Fruit fly (Drosophila melanogaster) whole organism, embryonic: ENCODE measurements around the gene CG2247.

Experiments
- Blimp-1 ChIP-seq: fragments of 200-800 bp; sonication (Bioruptor generic); optimal IDR thresholded peaks from 3 replicates; lab custom pipeline; 2018; ENCODE audit warnings: missing biosample characterization, missing genetic modification characterization, mild to moderate bottlenecking, moderate library complexity, missing genetic modification reagents
- BtbVII ChIP-seq: fragments of 200-800 bp; sonication (Bioruptor generic); optimal IDR thresholded peaks from 3 replicates; lab custom pipeline; 2017; ENCODE audit warnings: missing biosample characterization, mild to moderate bottlenecking, missing genetic modification characterization
- CG11695 ChIP-seq: fragments of 200-800 bp; sonication (Bioruptor generic); IDR thresholded peaks from 3 replicates; pipeline ENCODE4 v1.3.6; 2022; ENCODE audit warnings: missing biosample characterization, missing genetic modification characterization
- CG12071 ChIP-seq: fragments of 200-800 bp; sonication (Bioruptor generic); optimal IDR thresholded peaks from 3 replicates; lab custom pipeline; 2018; ENCODE audit warnings: missing biosample characterization, mild to moderate bottlenecking, missing genetic modification characterization
- CG14050 ChIP-seq: fragments of 200-800 bp; sonication (Bioruptor generic); IDR thresholded peaks from 3 replicates; pipeline ENCODE4 v1.3.6; 2022; ENCODE audit warnings: missing biosample characterization, missing genetic modification characterization
- CG15073 ChIP-seq: fragments of 200-800 bp; sonication (Bioruptor generic); optimal IDR thresholded peaks from 2 replicates; lab custom pipeline; 2016; ENCODE audit warnings: missing biosample characterization, missing genetic modification characterization
- CG16813 ChIP-seq: fragments of 200-800 bp; sonication (Bioruptor generic); IDR thresholded peaks from 3 replicates; pipeline ENCODE4 v1.3.6; 2022; ENCODE audit warnings: missing biosample characterization, missing genetic modification characterization; ENCODE audit not compliant: partially characterized antibody
- CG1792 ChIP-seq: fragments of 200-800 bp; sonication (Bioruptor generic); optimal IDR thresholded peaks from 2 replicates; lab custom pipeline; 2016; ENCODE audit warnings: missing biosample characterization, missing genetic modification characterization
- CG18476 ChIP-seq: fragments of 200-800 bp; sonication (Bioruptor generic); optimal IDR thresholded peaks from 2 replicates; lab custom pipeline; 2016; ENCODE audit warnings: missing biosample characterization, mild to moderate bottlenecking, missing genetic modification characterization
- CG2116 ChIP-seq: fragments of 200-800 bp; sonication (Bioruptor generic); optimal IDR thresholded peaks from 3 replicates; lab custom pipeline; 2018; ENCODE audit warnings: missing biosample characterization, mild to moderate bottlenecking, missing genetic modification characterization
- CG2129 ChIP-seq: fragments of 200-800 bp; sonication (Bioruptor generic); IDR thresholded peaks from 2 replicates; pipeline ENCODE4 v1.3.6; 2022; ENCODE audit warnings: missing biosample characterization, missing genetic modification characterization; ENCODE audit not compliant: partially characterized antibody
- CG30020 ChIP-seq: fragments of 200-800 bp; optimal IDR thresholded peaks from 2 replicates; lab custom pipeline; 2019; ENCODE audit warnings: missing biosample characterization, mild to moderate bottlenecking, missing genetic modification characterization, moderate library complexity
- CG32772 ChIP-seq: fragments of 200-800 bp; sonication (Bioruptor generic); IDR thresholded peaks from 2 replicates; pipeline ENCODE4 v1.3.6; 2022; ENCODE audit warnings: missing biosample characterization, missing genetic modification characterization
- CG34224 ChIP-seq: fragments of 200-800 bp; sonication (Bioruptor generic); IDR thresholded peaks from 3 replicates; pipeline ENCODE4 v1.3.6; 2022; ENCODE audit warnings: missing biosample characterization, missing genetic modification characterization; ENCODE audit not compliant: partially characterized antibody
- CG3726 ChIP-seq: fragments of 200-800 bp; sonication (Bioruptor generic); IDR thresholded peaks from 3 replicates; pipeline ENCODE4, ENCODE4 v1.3.6; 2022; ENCODE audit warnings: missing biosample characterization, missing genetic modification characterization
- CG4404 ChIP-seq: fragments of 200-800 bp; sonication (Bioruptor generic); IDR thresholded peaks from 2 replicates; pipeline ENCODE4 v1.3.6; 2022; ENCODE audit warnings: missing biosample characterization, missing genetic modification characterization
- CG5180 ChIP-seq: fragments of 200-800 bp; sonication (Bioruptor generic); optimal IDR thresholded peaks from 3 replicates; lab custom pipeline; 2017; ENCODE audit warnings: missing biosample characterization, missing genetic modification characterization, mild to moderate bottlenecking, moderate library complexity, missing genetic modification reagents
- CG6272 ChIP-seq: fragments of 200-800 bp; sonication (Bioruptor generic); IDR thresholded peaks from 2 replicates; pipeline ENCODE4 v1.3.6; 2022; ENCODE audit warnings: missing biosample characterization, missing genetic modification characterization
- CG7786 ChIP-seq: fragments of 200-800 bp; sonication (Bioruptor generic); optimal IDR thresholded peaks from 2 replicates; lab custom pipeline; 2016; ENCODE audit warnings: missing biosample characterization, missing genetic modification characterization
- CG8924 ChIP-seq: fragments of 200-800 bp; optimal IDR thresholded peaks from 3 replicates; lab custom pipeline; 2019; ENCODE audit warnings: missing biosample characterization, mild to moderate bottlenecking, missing genetic modification characterization, moderate library complexity
- CG9437 ChIP-seq: fragments of 200-800 bp; sonication (Bioruptor generic); optimal IDR thresholded peaks from 2 replicates; lab custom pipeline; 2018; ENCODE audit warnings: missing biosample characterization, mild to moderate bottlenecking, missing genetic modification characterization
- CG9876 ChIP-seq: fragments of 200-800 bp; sonication (Bioruptor generic); optimal IDR thresholded peaks from 2 replicates; lab custom pipeline; 2016; ENCODE audit warnings: missing biosample characterization, missing genetic modification characterization
- D ChIP-seq, 2 experiments: fragments of 200-800 bp in 1 of 2; fragments of >200 bp in 1 of 2; sonication (Bioruptor generic) in 1 of 2; optimal IDR thresholded peaks; 2 replicates in 1 of 2; 3 replicates in 1 of 2; lab custom pipeline; 2017; ENCODE audit warnings: mild to moderate bottlenecking in 1 of 2, missing biosample characterization in 1 of 2, missing genetic modification characterization in 1 of 2, missing genetic modification reagents in 1 of 2
- Deaf1 ChIP-seq: fragments of 200-800 bp; optimal IDR thresholded peaks from 3 replicates; lab custom pipeline; 2019; ENCODE audit warnings: missing biosample characterization, mild to moderate bottlenecking, missing genetic modification characterization, moderate library complexity
- E2f2 ChIP-seq: fragments of 200-800 bp; sonication (Bioruptor generic); IDR thresholded peaks from 2 replicates; pipeline ENCODE4 v1.3.6; 2022; ENCODE audit warnings: missing biosample characterization, missing genetic modification characterization
- H2.0 ChIP-seq: fragments of 200-800 bp; sonication (Bioruptor generic); IDR thresholded peaks from 2 replicates; pipeline ENCODE4 v1.3.6; 2022; ENCODE audit warnings: missing biosample characterization, missing genetic modification characterization
- HLH54F ChIP-seq: fragments of 200-800 bp; sonication (Bioruptor generic); optimal IDR thresholded peaks from 3 replicates; lab custom pipeline; 2016; ENCODE audit warnings: missing biosample characterization, missing genetic modification characterization
- Hand ChIP-seq: fragments of 200-800 bp; sonication (Bioruptor generic); optimal IDR thresholded peaks from 2 replicates; lab custom pipeline; 2017; ENCODE audit warnings: mild to moderate bottlenecking, missing biosample characterization, missing genetic modification reagents, missing genetic modification characterization
- HmgD ChIP-seq: fragments of 200-800 bp; sonication (Bioruptor generic); optimal IDR thresholded peaks from 3 replicates; lab custom pipeline; 2016; ENCODE audit warnings: missing biosample characterization, missing genetic modification characterization
- Hsf ChIP-seq: fragments of 200-800 bp; sonication (Bioruptor generic); optimal IDR thresholded peaks from 3 replicates; lab custom pipeline; 2016; ENCODE audit warnings: missing biosample characterization, missing genetic modification characterization
- Lhr ChIP-seq: fragments of 200-800 bp; sonication (Bioruptor generic); optimal IDR thresholded peaks from 3 replicates; lab custom pipeline; 2017; ENCODE audit warnings: mild to moderate bottlenecking, missing biosample characterization, missing genetic modification reagents, missing genetic modification characterization
- Poxn ChIP-seq: fragments of 200-800 bp; sonication (Bioruptor generic); IDR thresholded peaks from 2 replicates; pipeline ENCODE4 v1.3.6; 2022; ENCODE audit warnings: missing biosample characterization, missing genetic modification characterization
- Ptx1 ChIP-seq: fragments of 200-800 bp; sonication (Bioruptor generic); IDR thresholded peaks from 2 replicates; pipeline ENCODE4 v1.3.6; 2022; ENCODE audit warnings: missing biosample characterization, missing genetic modification characterization
- Trl ChIP-seq, 3 experiments: fragments of >200 bp in 2 of 3; fragments of 200-800 bp in 1 of 3; sonication (Bioruptor generic) in 1 of 3; optimal IDR thresholded peaks; 2 replicates in 1 of 3; 3 replicates in 2 of 3; lab custom pipeline; 2016 to 2017; ENCODE audit warnings: missing biosample characterization in 1 of 3, missing genetic modification characterization in 1 of 3
- bab2 ChIP-seq: fragments of 200-800 bp; sonication (Bioruptor generic); optimal IDR thresholded peaks from 2 replicates; lab custom pipeline; 2016; ENCODE audit warnings: missing biosample characterization, missing genetic modification characterization
- croc ChIP-seq: fragments of 200-800 bp; sonication (Bioruptor generic); conservative IDR thresholded peaks from 3 replicates; pipeline ENCODE4 v1.3.6; 2022; ENCODE audit warnings: missing biosample characterization, missing genetic modification characterization
- dmrt11E ChIP-seq: fragments of 200-800 bp; sonication (Bioruptor generic); optimal IDR thresholded peaks from 3 replicates; lab custom pipeline; 2018; ENCODE audit warnings: missing biosample characterization, mild to moderate bottlenecking, missing genetic modification characterization, moderate library complexity
- ems ChIP-seq: fragments of 200-800 bp; sonication (Bioruptor generic); optimal IDR thresholded peaks from 3 replicates; lab custom pipeline; 2016; ENCODE audit warnings: missing biosample characterization, missing genetic modification characterization
- gro ChIP-seq: fragments of 200-800 bp; sonication (Bioruptor generic); optimal IDR thresholded peaks from 2 replicates; lab custom pipeline; 2016; ENCODE audit warnings: missing biosample characterization, missing genetic modification characterization
- klu ChIP-seq: fragments of 200-800 bp; sonication (Bioruptor generic); IDR thresholded peaks from 2 replicates; pipeline ENCODE4 v1.3.6; 2022; ENCODE audit warnings: missing biosample characterization, missing genetic modification characterization
- nmo ChIP-seq: fragments of 200-800 bp; sonication (Bioruptor generic); optimal IDR thresholded peaks from 2 replicates; lab custom pipeline; 2018; ENCODE audit warnings: missing biosample characterization, mild to moderate bottlenecking, missing genetic modification characterization, moderate library complexity
- onecut ChIP-seq: fragments of 200-800 bp; sonication (Bioruptor generic); IDR thresholded peaks from 2 replicates; pipeline ENCODE4 v1.3.6; 2022; ENCODE audit warnings: missing biosample characterization, missing genetic modification characterization
- schlank ChIP-seq: fragments of 200-800 bp; sonication (Bioruptor generic); optimal IDR thresholded peaks from 2 replicates; lab custom pipeline; 2018; ENCODE audit warnings: missing biosample characterization, mild to moderate bottlenecking, missing genetic modification characterization
- sens-2 ChIP-seq: fragments of 200-800 bp; sonication (Bioruptor generic); IDR thresholded peaks from 2 replicates; pipeline ENCODE4 v1.3.6; 2022; ENCODE audit warnings: missing biosample characterization, missing genetic modification characterization
- tap ChIP-seq: fragments of 200-800 bp; optimal IDR thresholded peaks from 3 replicates; lab custom pipeline; 2019; ENCODE audit warnings: missing biosample characterization, mild to moderate bottlenecking, missing genetic modification characterization, moderate library complexity
- trh ChIP-seq: fragments of 200-800 bp; sonication (Bioruptor generic); optimal IDR thresholded peaks from 2 replicates; lab custom pipeline; 2016; ENCODE audit warnings: missing biosample characterization, missing genetic modification characterization
- wek ChIP-seq: fragments of 200-800 bp; sonication (Bioruptor generic); optimal IDR thresholded peaks from 3 replicates; lab custom pipeline; 2018; ENCODE audit warnings: missing biosample characterization, mild to moderate bottlenecking, missing genetic modification characterization, moderate library complexity
- zfh1 ChIP-seq: fragments of 200-800 bp; sonication (Bioruptor generic); IDR thresholded peaks from 3 replicates; pipeline ENCODE4 v1.3.6; 2022; ENCODE audit warnings: missing biosample characterization, missing genetic modification characterization

CG2247 gene

dm6 chrX:11622649-11623425 lies 11.4 kb upstream of the CG2247 start (continued):
- TF ChIP-seq CG11695 (GFP tag; lab: Robert Waterston, UW) (peak; percentile 71; the same call in 2 of the 3 replicates), CG16813 (GFP tag; lab: Robert Waterston, UW) (no peak), CG5180 (GFP tag; lab: Kevin White, UChicago) (no peak), BtbVII (GFP tag; lab: Kevin White, UChicago) (peak; percentile 72), HLH54F (GFP tag; lab: Kevin White, UChicago) (peak; percentile 71), CG34224 (GFP tag; lab: Robert Waterston, UW) (no peak), ems (peak; percentile 65), D (optimal IDR thresholded peaks at IDR 0.05; lab: Kevin White, UChicago) (no peak), D (GFP tag; optimal IDR thresholded peaks at IDR 0.05; lab: Kevin White, UChicago) (no peak), Hand (GFP tag; lab: Kevin White, UChicago) (peak; percentile 22), E2f2 (peak; percentile 52; the same call in 1 of the 2 replicates), CG18476 (GFP tag; lab: Kevin White, UChicago) (peak; percentile 54), wek (GFP tag; lab: Kevin White, UChicago) (peak; percentile 2), CG32772 (GFP tag; lab: Robert Waterston, UW) (peak; percentile 61), schlank (peak; percentile 73), Hsf (GFP tag; lab: Kevin White, UChicago) (peak; percentile 75), tap (peak; percentile 74), croc (GFP tag; lab: Robert Waterston, UW) (peak; percentile 42; the same call in 2 of the 3 replicates), Poxn (GFP tag; lab: Robert Waterston, UW) (peak; percentile 24; the same call in 1 of the 2 replicates), dmrt11E (tag; lab: Kevin White, UChicago) (peak; percentile 22), CG1792 (GFP tag; lab: Kevin White, UChicago) (peak; percentile 16), Deaf1 (tag; lab: Kevin White, UChicago) (peak; percentile 40), bab2 (GFP tag; lab: Kevin White, UChicago) (peak; percentile 77), Trl (optimal IDR thresholded peaks at IDR 0.05; lab: Kevin White, UChicago) (peak; percentile 78 to 93), Trl (GFP tag; optimal IDR thresholded peaks at IDR 0.05; lab: Kevin White, UChicago) (peak; percentile 23), HmgD (GFP tag; lab: Kevin White, UChicago) (peak; percentile 6), Ptx1 (GFP tag; lab: Robert Waterston, UW) (peak; percentile 83), CG9876 (GFP tag; lab: Kevin White, UChicago) (peak; percentile 36), sens-2 (no peak), CG15073 (no peak), onecut (no peak), CG3726 (no peak), CG2116 (GFP tag; lab: Kevin White, UChicago) (peak; percentile 42), CG9437 (GFP tag; lab: Kevin White, UChicago) (peak; percentile 54), gro (peak; percentile 69), CG14050 (GFP tag; lab: Robert Waterston, UW) (peak; percentile 76), CG30020 (no peak), Blimp-1 (GFP tag; lab: Kevin White, UChicago) (peak; percentile 50), CG2129 (GFP tag; lab: Robert Waterston, UW) (no peak), Lhr (no peak), CG7786 (GFP tag; lab: Kevin White, UChicago) (peak; percentile 62), zfh1 (GFP tag; lab: Robert Waterston, UW) (peak; percentile 62; the same call in 1 of the 3 replicates), trh (GFP tag; lab: Kevin White, UChicago) (peak; percentile 46), klu (GFP tag; lab: Robert Waterston, UW) (no peak), CG8924 (peak; percentile 72), CG12071 (GFP tag; lab: Kevin White, UChicago) (peak; percentile 74), CG4404 (GFP tag; lab: Robert Waterston, UW) (peak; percentile 37; the same call in 1 of the 2 replicates), nmo (GFP tag; lab: Kevin White, UChicago) (peak; percentile 62), H2.0 (GFP tag; lab: Robert Waterston, UW) (peak; percentile 76), CG6272 (GFP tag; lab: Robert Waterston, UW) (peak; percentile 43; the same call in 1 of the 2 replicates)
